Fruit fly (Drosophila melanogaster) whole organism, pupa: ENCODE data around the gene SKIP.
A peak's percentile ranks its signal among the peaks of the same experiment; 100 is the strongest.

Source experiments
- CG10348 ChIP-seq: fragments of 200-800 bp; sonication (Bioruptor generic); IDR thresholded peaks from 2 replicates; pipeline ENCODE4 v1.3.6; 2022; ENCODE audit warnings: missing biosample characterization, missing genetic modification characterization
- CG12605 ChIP-seq: fragments of 200-800 bp; sonication (Bioruptor generic); IDR thresholded peaks from 2 replicates; pipeline ENCODE4 v1.3.6; 2022; ENCODE audit warnings: missing biosample characterization, missing genetic modification characterization
- CG13204 ChIP-seq: fragments of 200-800 bp; sonication (Bioruptor generic); optimal IDR thresholded peaks from 2 replicates; lab custom pipeline; 2018; ENCODE audit warnings: missing biosample characterization, mild to moderate bottlenecking, missing genetic modification characterization, moderate library complexity
- CG14655 ChIP-seq: fragments of 200-800 bp; sonication (Bioruptor generic); optimal IDR thresholded peaks from 3 replicates; lab custom pipeline; 2017; ENCODE audit warnings: mild to moderate bottlenecking, missing biosample characterization, missing genetic modification reagents, missing genetic modification characterization
- CG15710 ChIP-seq: fragments of 200-800 bp; sonication (Bioruptor generic); optimal IDR thresholded peaks from 2 replicates; lab custom pipeline; 2018; ENCODE audit warnings: missing biosample characterization, mild to moderate bottlenecking, missing genetic modification characterization, moderate library complexity
- CG17806 ChIP-seq: fragments of 200-800 bp; sonication (Bioruptor generic); optimal IDR thresholded peaks from 2 replicates; lab custom pipeline; 2018; ENCODE audit warnings: missing biosample characterization, mild to moderate bottlenecking, missing genetic modification characterization, moderate library complexity
- CG32121 ChIP-seq: fragments of 200-800 bp; sonication (Bioruptor generic); IDR thresholded peaks from 2 replicates; pipeline ENCODE4 v1.3.6; 2022; ENCODE audit warnings: missing biosample characterization, missing genetic modification characterization
- CG34367 ChIP-seq: fragments of 200-800 bp; sonication (Bioruptor generic); optimal IDR thresholded peaks from 2 replicates; lab custom pipeline; 2018; ENCODE audit warnings: missing biosample characterization, mild to moderate bottlenecking, missing genetic modification characterization
- CG4496 ChIP-seq: fragments of 200-800 bp; sonication (Bioruptor generic); IDR thresholded peaks from 3 replicates; pipeline ENCODE4 v1.3.6; 2022; ENCODE audit warnings: missing biosample characterization, missing genetic modification characterization
- CG8159 ChIP-seq: fragments of 200-800 bp; sonication (Bioruptor generic); optimal IDR thresholded peaks from 3 replicates; lab custom pipeline; 2018; ENCODE audit warnings: missing biosample characterization, mild to moderate bottlenecking, missing genetic modification characterization, moderate library complexity
- CG8301 ChIP-seq: fragments of 200-800 bp; sonication (Bioruptor generic); optimal IDR thresholded peaks from 2 replicates; lab custom pipeline; 2018; ENCODE audit warnings: missing biosample characterization, mild to moderate bottlenecking, missing genetic modification characterization
- CG9948 ChIP-seq: fragments of 200-800 bp; sonication (Bioruptor generic); optimal IDR thresholded peaks from 2 replicates; lab custom pipeline; 2018; ENCODE audit warnings: missing biosample characterization, mild to moderate bottlenecking, missing genetic modification characterization, moderate library complexity
- D1 ChIP-seq: fragments of 200-800 bp; sonication (Bioruptor generic); optimal IDR thresholded peaks from 2 replicates; lab custom pipeline; 2018; ENCODE audit warnings: missing biosample characterization, mild to moderate bottlenecking, missing genetic modification characterization, moderate library complexity
- EcR ChIP-seq: fragments of 200-800 bp; sonication (Bioruptor generic); optimal IDR thresholded peaks from 3 replicates; lab custom pipeline; 2019; ENCODE audit warnings: missing biosample characterization, missing genetic modification characterization, mild to moderate bottlenecking, moderate library complexity, missing genetic modification reagents
- Ets98B ChIP-seq: fragments of 200-800 bp; sonication (Bioruptor generic); IDR thresholded peaks from 2 replicates; pipeline ENCODE4 v1.3.6; 2022; ENCODE audit warnings: missing biosample characterization, missing genetic modification characterization
- Pif1A ChIP-seq: fragments of 200-800 bp; sonication (Bioruptor generic); optimal IDR thresholded peaks from 3 replicates; lab custom pipeline; 2016; ENCODE audit warnings: missing biosample characterization, missing genetic modification characterization
- Pif1B ChIP-seq: fragments of 200-800 bp; sonication (Bioruptor generic); optimal IDR thresholded peaks from 3 replicates; lab custom pipeline; 2016; ENCODE audit warnings: missing biosample characterization, missing genetic modification characterization
- Snoo ChIP-seq: fragments of 200-800 bp; sonication (Bioruptor generic); optimal IDR thresholded peaks from 3 replicates; lab custom pipeline; 2017; ENCODE audit warnings: missing biosample characterization, mild to moderate bottlenecking, missing genetic modification characterization, inconsistent platforms
- fd96Ca ChIP-seq: fragments of 200-800 bp; sonication (Bioruptor generic); IDR thresholded peaks from 3 replicates; pipeline ENCODE4 v1.3.6; 2022; ENCODE audit warnings: missing biosample characterization, missing genetic modification characterization
- gl ChIP-seq: fragments of 200-800 bp; sonication (Bioruptor generic); optimal IDR thresholded peaks from 2 replicates; lab custom pipeline; 2018; ENCODE audit warnings: missing biosample characterization, mild to moderate bottlenecking, missing genetic modification characterization
- rn ChIP-seq: fragments of 200-800 bp; sonication (Bioruptor generic); IDR thresholded peaks from 2 replicates; pipeline ENCODE4 v1.3.6; 2022; ENCODE audit warnings: missing biosample characterization, missing genetic modification characterization

The SKIP gene

dm6 chr3R:22331691-22332090, 198.1 kb downstream of the SKIP start, which contains the start of gene CG13862:
CG13862 (plus strand) TSS chr3R:22331991.
- TF ChIP-seq Ets98B (no peak), CG13204 (no peak), CG15710 (tag; lab: Kevin White, UChicago) (no peak), CG12605 (GFP tag; lab: Robert Waterston, UW) (no peak), CG8159 (tag; lab: Kevin White, UChicago) (no peak), CG4496 (GFP tag; lab: Robert Waterston, UW) (no peak), CG9948 (tag; lab: Kevin White, UChicago) (no peak), CG32121 (GFP tag; lab: Robert Waterston, UW) (no peak), Pif1A (GFP tag; lab: Kevin White, UChicago) (no peak), CG8301 (tag; lab: Kevin White, UChicago) (no peak), rn (no peak)

dm6 chr3R:22334050-22334449, 200.4 kb downstream of the SKIP start, which contains the start of gene CG5391:
CG5391 (minus strand) TSS chr3R:22334150.
- TF ChIP-seq CG17806 (no peak), CG9948 (tag; lab: Kevin White, UChicago) (no peak), CG12605 (GFP tag; lab: Robert Waterston, UW) (no peak), fd96Ca (GFP tag; lab: Robert Waterston, UW) (no peak), gl (tag; lab: Kevin White, UChicago) (no peak), CG32121 (GFP tag; lab: Robert Waterston, UW) (no peak), CG14655 (no peak), Snoo (tag; lab: Kevin White, UChicago) (no peak), Pif1B (no peak), CG10348 (no peak), EcR (no peak), CG4496 (GFP tag; lab: Robert Waterston, UW) (no peak), Ets98B (no peak), CG34367 (tag; lab: Kevin White, UChicago) (no peak), CG8159 (tag; lab: Kevin White, UChicago) (no peak), Pif1A (GFP tag; lab: Kevin White, UChicago) (no peak)

dm6 chr3R:22339510-22339909, 205.9 kb downstream of the SKIP start:
- TF ChIP-seq CG15710 (tag; lab: Kevin White, UChicago) (peak; percentile 76), fd96Ca (GFP tag; lab: Robert Waterston, UW) (peak; percentile 71; the same call in 2 of the 3 replicates), CG32121 (GFP tag; lab: Robert Waterston, UW) (no peak; the same call in 1 of the 2 replicates), CG14655 (peak; percentile 69), CG9948 (tag; lab: Kevin White, UChicago) (peak; percentile 61), CG10348 (no peak), CG8159 (tag; lab: Kevin White, UChicago) (peak; percentile 77), Pif1B (peak; percentile 53), Snoo (tag; lab: Kevin White, UChicago) (peak; percentile 64), CG12605 (GFP tag; lab: Robert Waterston, UW) (no peak), Ets98B (peak; percentile 57; the same call in 1 of the 2 replicates), CG34367 (tag; lab: Kevin White, UChicago) (peak; percentile 49), rn (peak; percentile 42; the same call in 1 of the 2 replicates), Pif1A (GFP tag; lab: Kevin White, UChicago) (peak; percentile 71), CG17806 (peak; percentile 70), EcR (no peak), gl (tag; lab: Kevin White, UChicago) (peak; percentile 49), CG13204 (peak; percentile 55), CG8301 (tag; lab: Kevin White, UChicago) (peak; percentile 58), D1 (tag; lab: Kevin White, UChicago) (no peak), CG4496 (GFP tag; lab: Robert Waterston, UW) (peak; percentile 76; the same call in 2 of the 3 replicates)

dm6 chr3R:22340207-22340606, 206.6 kb downstream of the SKIP start, which contains the start of gene CG5388:
CG5388 (minus strand) TSS chr3R:22340307.
- no peak for TF ChIP-seq gl (tag; lab: Kevin White, UChicago)
- no peak for TF ChIP-seq CG32121 (GFP tag; lab: Robert Waterston, UW)
- no peak for TF ChIP-seq Pif1B
- no peak for TF ChIP-seq CG8301 (tag; lab: Kevin White, UChicago)
- no peak for TF ChIP-seq Ets98B
- no peak for TF ChIP-seq CG12605 (GFP tag; lab: Robert Waterston, UW)
- TF ChIP-seq Pif1A (GFP tag; lab: Kevin White, UChicago): no peak
- TF ChIP-seq Snoo (tag; lab: Kevin White, UChicago): no peak
- TF ChIP-seq CG13204: no peak
- no peak for TF ChIP-seq rn
- no peak for TF ChIP-seq CG15710 (tag; lab: Kevin White, UChicago)
- TF ChIP-seq CG34367 (tag; lab: Kevin White, UChicago): no peak
- no peak for TF ChIP-seq CG10348
- TF ChIP-seq fd96Ca (GFP tag; lab: Robert Waterston, UW): no peak
- TF ChIP-seq CG17806: no peak
- no peak for TF ChIP-seq EcR
- TF ChIP-seq, all 21 proteins: peak for 0

- TF ChIP-seq D1 (tag; lab: Kevin White, UChicago) (no peak), fd96Ca (GFP tag; lab: Robert Waterston, UW) (no peak), CG9948 (tag; lab: Kevin White, UChicago) (no peak), CG14655 (no peak), Snoo (tag; lab: Kevin White, UChicago) (no peak), CG34367 (tag; lab: Kevin White, UChicago) (no peak), Pif1B (no peak), CG13204 (no peak), CG8301 (tag; lab: Kevin White, UChicago) (no peak), CG10348 (no peak), Pif1A (GFP tag; lab: Kevin White, UChicago) (no peak), CG12605 (GFP tag; lab: Robert Waterston, UW) (no peak), CG32121 (GFP tag; lab: Robert Waterston, UW) (no peak), CG17806 (no peak), gl (tag; lab: Kevin White, UChicago) (no peak), CG8159 (tag; lab: Kevin White, UChicago) (no peak)
These were observed 208.0 kb downstream of the SKIP start for dm6 chr3R:22341652-22342051.
